Fruit fly (Drosophila melanogaster) whole organism, embryonic: ENCODE results near the gene CG12691.

Experiments used
- Awh ChIP-seq: fragments of 200-800 bp; sonication (Bioruptor generic); IDR thresholded peaks from 2 replicates; pipeline ENCODE4, ENCODE4 v1.3.6; 2022; ENCODE audit warnings: missing biosample characterization, missing genetic modification characterization
- CG15601 ChIP-seq: fragments of 200-800 bp; sonication (Bioruptor generic); optimal IDR thresholded peaks from 3 replicates; lab custom pipeline; 2019; ENCODE audit warnings: missing biosample characterization, mild to moderate bottlenecking, missing genetic modification characterization, moderate library complexity
- CG2202 ChIP-seq: fragments of 200-800 bp; sonication (Bioruptor generic); optimal IDR thresholded peaks from 2 replicates; lab custom pipeline; 2018; ENCODE audit warnings: missing biosample characterization, mild to moderate bottlenecking, missing genetic modification characterization
- CG9609 ChIP-seq: fragments of 200-800 bp; sonication (Bioruptor generic); optimal IDR thresholded peaks from 3 replicates; lab custom pipeline; 2016; ENCODE audit warnings: missing biosample characterization, missing genetic modification characterization
- Hmx ChIP-seq: fragments of 200-800 bp; sonication (Bioruptor generic); optimal IDR thresholded peaks from 2 replicates; lab custom pipeline; 2016; ENCODE audit warnings: missing biosample characterization, missing genetic modification characterization
- exex ChIP-seq: fragments of 200-800 bp; sonication (Bioruptor generic); optimal IDR thresholded peaks from 4 replicates; lab custom pipeline; 2018; ENCODE audit warnings: missing biosample characterization, mild to moderate bottlenecking, missing genetic modification characterization, moderate library complexity
- grn ChIP-seq: fragments of 200-800 bp; sonication (Bioruptor generic); optimal IDR thresholded peaks from 3 replicates; lab custom pipeline; 2017; ENCODE audit warnings: missing biosample characterization, missing genetic modification characterization
- seq ChIP-seq: fragments of 200-800 bp; sonication (Bioruptor generic); IDR thresholded peaks from 2 replicates; pipeline ENCODE4 v1.3.6; 2022; ENCODE audit warnings: missing biosample characterization, missing genetic modification characterization
- sima ChIP-seq: fragments of 200-800 bp; sonication (Bioruptor generic); optimal IDR thresholded peaks from 2 replicates; lab custom pipeline; 2016; ENCODE audit warnings: missing biosample characterization, missing genetic modification characterization
- yki ChIP-seq: fragments of >200 bp; optimal IDR thresholded peaks from 3 replicates; lab custom pipeline; 2018

CG12691 gene

DNA sequence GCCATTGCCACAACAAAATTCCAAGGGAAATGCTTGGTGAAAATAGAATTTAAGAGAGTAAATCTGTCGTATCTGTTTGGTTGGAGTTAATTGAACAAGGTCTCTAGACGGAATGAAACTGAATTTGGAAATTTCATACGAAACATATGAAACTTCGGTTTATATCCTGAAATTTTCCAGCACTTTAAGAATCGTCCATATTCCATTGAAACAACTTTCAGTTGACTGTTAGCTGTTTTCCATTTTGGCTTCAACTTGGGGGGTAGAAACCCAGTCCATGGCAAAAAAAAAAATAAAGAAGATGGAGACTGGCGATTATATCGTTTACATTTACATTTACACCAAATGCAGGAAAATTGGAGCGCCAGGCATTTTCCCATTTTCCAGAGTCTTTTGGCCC is 45.8 kb downstream of the CG12691 start, which contains the start of gene CG15579:
CG15579 (minus strand) TSS at position 101 of the 400 bp plus-strand sequence.
- no peak for TF ChIP-seq seq (GFP tag; lab: Robert Waterston, UW)
- TF ChIP-seq CG2202 (tag; lab: Kevin White, UChicago), result no peak
- no peak for TF ChIP-seq Hmx (GFP tag; lab: Kevin White, UChicago)
- TF ChIP-seq CG9609 (GFP tag; lab: Kevin White, UChicago), result no peak
- no peak for TF ChIP-seq exex (tag; lab: Kevin White, UChicago)
- no peak for TF ChIP-seq grn (GFP tag; lab: Kevin White, UChicago)
- no peak for TF ChIP-seq Awh (GFP tag; lab: Robert Waterston, UW)
- no peak for TF ChIP-seq sima (GFP tag; lab: Kevin White, UChicago)
- TF ChIP-seq yki (lab: Kevin White, UChicago), result no peak
- TF ChIP-seq CG15601 (tag; lab: Kevin White, UChicago), result no peak
